Fruit fly (Drosophila melanogaster) whole organism, embryonic: ENCODE measurements around the gene brat.

Source experiments
- Adf1 ChIP-seq: fragments of 200-800 bp; sonication (Bioruptor generic); IDR thresholded peaks from 2 replicates; pipeline ENCODE4 v1.3.6; 2022; ENCODE audit warnings: missing biosample characterization, missing genetic modification characterization
- CG10267 ChIP-seq: fragments of 200-800 bp; sonication (Bioruptor generic); optimal IDR thresholded peaks from 2 replicates; lab custom pipeline; 2018; ENCODE audit warnings: missing biosample characterization, mild to moderate bottlenecking, missing genetic modification characterization, moderate library complexity
- CG10366 ChIP-seq: fragments of 200-800 bp; sonication (Bioruptor generic); IDR thresholded peaks from 2 replicates; pipeline ENCODE4 v1.3.6; 2022; ENCODE audit warnings: missing biosample characterization, missing genetic modification characterization
- CG11696 ChIP-seq: fragments of 200-800 bp; sonication (Bioruptor generic); IDR thresholded peaks from 2 replicates; pipeline ENCODE4 v1.3.6; 2022; ENCODE audit warnings: missing biosample characterization, missing genetic modification characterization
- CG12071 ChIP-seq: fragments of 200-800 bp; sonication (Bioruptor generic); optimal IDR thresholded peaks from 3 replicates; lab custom pipeline; 2018; ENCODE audit warnings: missing biosample characterization, mild to moderate bottlenecking, missing genetic modification characterization
- CG12219 ChIP-seq: fragments of 200-800 bp; sonication (Bioruptor generic); optimal IDR thresholded peaks from 3 replicates; lab custom pipeline; 2018; ENCODE audit warnings: missing biosample characterization, mild to moderate bottlenecking, missing genetic modification characterization
- CG12744 ChIP-seq: fragments of 200-800 bp; sonication (Bioruptor generic); optimal IDR thresholded peaks from 2 replicates; lab custom pipeline; 2016; ENCODE audit warnings: missing biosample characterization, missing genetic modification characterization
- CG12942 ChIP-seq: fragments of 200-800 bp; sonication (Bioruptor generic); optimal IDR thresholded peaks from 3 replicates; lab custom pipeline; 2016; ENCODE audit warnings: missing biosample characterization, missing genetic modification characterization
- CG13296 ChIP-seq: fragments of 200-800 bp; sonication (Bioruptor generic); optimal IDR thresholded peaks from 3 replicates; lab custom pipeline; 2018; ENCODE audit warnings: missing biosample characterization, mild to moderate bottlenecking, missing genetic modification characterization
- CG14860 ChIP-seq: fragments of 200-800 bp; sonication (Bioruptor generic); IDR thresholded peaks from 3 replicates; pipeline ENCODE4 v1.3.6; 2022; ENCODE audit warnings: missing biosample characterization, missing genetic modification characterization; ENCODE audit not compliant: partially characterized antibody
- CG15479 ChIP-seq: fragments of 200-800 bp; sonication (Bioruptor generic); optimal IDR thresholded peaks from 3 replicates; lab custom pipeline; 2019; ENCODE audit warnings: missing biosample characterization, mild to moderate bottlenecking, missing genetic modification characterization, moderate library complexity
- CG15696 ChIP-seq: fragments of 200-800 bp; sonication (Bioruptor generic); optimal IDR thresholded peaks from 2 replicates; lab custom pipeline; 2019; ENCODE audit warnings: missing biosample characterization, mild to moderate bottlenecking, missing genetic modification characterization, moderate library complexity
- CG17186 ChIP-seq: fragments of 200-800 bp; sonication (Bioruptor generic); optimal IDR thresholded peaks from 3 replicates; lab custom pipeline; 2017; ENCODE audit warnings: missing biosample characterization, missing genetic modification reagents, missing genetic modification characterization
- CG1832 ChIP-seq: fragments of 200-800 bp; sonication (Bioruptor generic); optimal IDR thresholded peaks from 2 replicates; lab custom pipeline; 2017; ENCODE audit warnings: missing biosample characterization, mild to moderate bottlenecking, missing genetic modification characterization, inconsistent platforms
- CG5180 ChIP-seq: fragments of 200-800 bp; sonication (Bioruptor generic); optimal IDR thresholded peaks from 3 replicates; lab custom pipeline; 2017; ENCODE audit warnings: missing biosample characterization, missing genetic modification characterization, mild to moderate bottlenecking, moderate library complexity, missing genetic modification reagents
- CG6654 ChIP-seq: fragments of 200-800 bp; sonication (Bioruptor generic); optimal IDR thresholded peaks from 2 replicates; lab custom pipeline; 2017; ENCODE audit warnings: missing biosample characterization, mild to moderate bottlenecking, missing genetic modification characterization
- CG6813 ChIP-seq: fragments of 200-800 bp; sonication (Bioruptor generic); optimal IDR thresholded peaks from 2 replicates; lab custom pipeline; 2017; ENCODE audit warnings: missing biosample characterization, missing genetic modification characterization, mild to moderate bottlenecking, moderate library complexity, missing genetic modification reagents
- CG7372 ChIP-seq: fragments of 200-800 bp; sonication (Bioruptor generic); IDR thresholded peaks from 2 replicates; pipeline ENCODE4 v1.3.6; 2022; ENCODE audit warnings: missing biosample characterization, missing genetic modification characterization
- D19A ChIP-seq: fragments of 200-800 bp; optimal IDR thresholded peaks from 3 replicates; lab custom pipeline; 2019; ENCODE audit warnings: missing biosample characterization, mild to moderate bottlenecking, missing genetic modification characterization, moderate library complexity
- Dfd ChIP-seq, 2 experiments: fragments of >200 bp; optimal IDR thresholded peaks; 2 replicates each; lab custom pipeline; 2017; ENCODE audit warnings: missing biosample characterization in 2 of 2, missing genetic modification characterization in 2 of 2
- Eip74EF ChIP-seq, 2 experiments: fragments of 200-800 bp in 1 of 2; fragments of >200 bp in 1 of 2; sonication (Bioruptor generic) in 1 of 2; optimal IDR thresholded peaks; 2 replicates each; lab custom pipeline; 2017 to 2019; ENCODE audit warnings: missing biosample characterization in 2 of 2, missing genetic modification characterization in 2 of 2, mild to moderate bottlenecking in 1 of 2, moderate library complexity in 1 of 2
- Fer3 ChIP-seq: fragments of 200-800 bp; sonication (Bioruptor generic); optimal IDR thresholded peaks from 2 replicates; lab custom pipeline; 2018; ENCODE audit warnings: missing biosample characterization, mild to moderate bottlenecking, missing genetic modification characterization, moderate library complexity
- Gug ChIP-seq: fragments of 200-800 bp; sonication (Bioruptor generic); IDR thresholded peaks from 4 replicates; pipeline ENCODE4 v1.3.6; 2022; ENCODE audit warnings: missing biosample characterization, missing genetic modification characterization
- Hmr ChIP-seq: fragments of 200-800 bp; sonication (Bioruptor generic); optimal IDR thresholded peaks from 3 replicates; lab custom pipeline; 2017; ENCODE audit warnings: mild to moderate bottlenecking, missing biosample characterization, missing genetic modification reagents, missing genetic modification characterization
- Hsf ChIP-seq: fragments of 200-800 bp; sonication (Bioruptor generic); optimal IDR thresholded peaks from 3 replicates; lab custom pipeline; 2016; ENCODE audit warnings: missing biosample characterization, missing genetic modification characterization
- Mad ChIP-seq: fragments of 200-800 bp; sonication (Bioruptor generic); optimal IDR thresholded peaks from 2 replicates; lab custom pipeline; 2016; ENCODE audit warnings: missing biosample characterization, missing genetic modification characterization
- Med ChIP-seq: fragments of 200-800 bp; sonication (Bioruptor generic); peaks from one replicate; lab custom pipeline; 2016; ENCODE audit warnings: missing biosample characterization, missing genetic modification characterization, mild to moderate bottlenecking, inconsistent platforms, moderate library complexity
- PHDP ChIP-seq: fragments of 200-800 bp; sonication (Bioruptor generic); optimal IDR thresholded peaks from 3 replicates; lab custom pipeline; 2018; ENCODE audit warnings: missing biosample characterization, mild to moderate bottlenecking, missing genetic modification characterization, moderate library complexity
- Pdp1 ChIP-seq, 2 experiments: fragments of 200-800 bp; sonication (Bioruptor generic); optimal IDR thresholded peaks; 3 replicates each; lab custom pipeline; 2016; ENCODE audit warnings: missing biosample characterization in 2 of 2, missing genetic modification characterization in 2 of 2, mild to moderate bottlenecking in 1 of 2, moderate library complexity in 1 of 2
- Rfx ChIP-seq: fragments of 200-800 bp; sonication (Bioruptor generic); IDR thresholded peaks from 2 replicates; pipeline ENCODE4 v1.3.6; 2022; ENCODE audit warnings: missing biosample characterization, missing genetic modification characterization
- Sox100B ChIP-seq: fragments of 200-800 bp; sonication (Bioruptor generic); optimal IDR thresholded peaks from 3 replicates; lab custom pipeline; 2018; ENCODE audit warnings: missing biosample characterization, mild to moderate bottlenecking, missing genetic modification characterization
- Sry-δ ChIP-seq: fragments of 200-800 bp; sonication (Bioruptor generic); optimal IDR thresholded peaks from 2 replicates; lab custom pipeline; 2016; ENCODE audit warnings: missing biosample characterization, missing genetic modification characterization
- Taf1 ChIP-seq: fragments of 200-800 bp; sonication (Bioruptor generic); IDR thresholded peaks from 2 replicates; pipeline ENCODE4 v1.3.6; 2022; ENCODE audit warnings: missing biosample characterization, missing genetic modification characterization
- ato ChIP-seq: fragments of 200-800 bp; sonication (Bioruptor generic); IDR thresholded peaks from 2 replicates; pipeline ENCODE4 v1.3.6; 2022; ENCODE audit warnings: missing biosample characterization, missing genetic modification characterization; ENCODE audit not compliant: partially characterized antibody
- bbx ChIP-seq: fragments of 200-800 bp; sonication (Bioruptor generic); IDR thresholded peaks from 2 replicates; pipeline ENCODE4 v1.3.6; 2022; ENCODE audit warnings: missing biosample characterization, missing genetic modification characterization; ENCODE audit not compliant: partially characterized antibody
- dan ChIP-seq: fragments of 200-800 bp; sonication (Bioruptor generic); IDR thresholded peaks from 2 replicates; pipeline ENCODE4 v1.3.6; 2022; ENCODE audit warnings: missing biosample characterization, missing genetic modification characterization
- dm ChIP-seq: fragments of 200-800 bp; sonication (Bioruptor generic); optimal IDR thresholded peaks from 3 replicates; lab custom pipeline; 2016; ENCODE audit warnings: missing biosample characterization, missing genetic modification characterization
- fd3F ChIP-seq: fragments of 200-800 bp; sonication (Bioruptor generic); optimal IDR thresholded peaks from 2 replicates; lab custom pipeline; 2018; ENCODE audit warnings: missing biosample characterization, mild to moderate bottlenecking, missing genetic modification characterization, moderate library complexity
- fru ChIP-seq: fragments of >200 bp; optimal IDR thresholded peaks from 2 replicates; lab custom pipeline; 2017
- ftz-f1 ChIP-seq: fragments of 200-800 bp; sonication (Bioruptor generic); optimal IDR thresholded peaks from 2 replicates; lab custom pipeline; 2016; ENCODE audit warnings: missing biosample characterization, missing genetic modification characterization
- h ChIP-seq: fragments of >200 bp; optimal IDR thresholded peaks from 2 replicates; lab custom pipeline; 2017
- inv ChIP-seq: fragments of 200-800 bp; sonication (Bioruptor generic); IDR thresholded peaks from 2 replicates; pipeline ENCODE4 v1.3.6; 2022; ENCODE audit warnings: missing biosample characterization, missing genetic modification characterization; ENCODE audit not compliant: partially characterized antibody
- luna ChIP-seq: fragments of 200-800 bp; sonication (Bioruptor generic); optimal IDR thresholded peaks from 2 replicates; lab custom pipeline; 2016; ENCODE audit warnings: missing biosample characterization, missing genetic modification characterization
- mam ChIP-seq: fragments of 200-800 bp; sonication (Bioruptor generic); optimal IDR thresholded peaks from 3 replicates; lab custom pipeline; 2016; ENCODE audit warnings: missing biosample characterization, missing genetic modification characterization
- nerfin-1 ChIP-seq: fragments of 200-800 bp; sonication (Bioruptor generic); optimal IDR thresholded peaks from 3 replicates; lab custom pipeline; 2019; ENCODE audit warnings: missing biosample characterization, mild to moderate bottlenecking, missing genetic modification characterization, moderate library complexity
- nmo ChIP-seq: fragments of 200-800 bp; sonication (Bioruptor generic); optimal IDR thresholded peaks from 2 replicates; lab custom pipeline; 2018; ENCODE audit warnings: missing biosample characterization, mild to moderate bottlenecking, missing genetic modification characterization, moderate library complexity
- repo ChIP-seq: fragments of 200-800 bp; sonication (Bioruptor generic); optimal IDR thresholded peaks from 2 replicates; lab custom pipeline; 2016; ENCODE audit warnings: missing biosample characterization, missing genetic modification characterization
- sd ChIP-seq: fragments of 200-800 bp; sonication (Bioruptor generic); optimal IDR thresholded peaks from 3 replicates; lab custom pipeline; 2018; ENCODE audit warnings: missing biosample characterization, mild to moderate bottlenecking, missing genetic modification characterization, moderate library complexity
- sob ChIP-seq: fragments of 200-800 bp; sonication (Bioruptor generic); IDR thresholded peaks from 2 replicates; pipeline ENCODE4 v1.3.6; 2022; ENCODE audit warnings: missing biosample characterization, missing genetic modification characterization
- sug ChIP-seq: fragments of 200-800 bp; optimal IDR thresholded peaks from 2 replicates; lab custom pipeline; 2019; ENCODE audit warnings: missing biosample characterization, mild to moderate bottlenecking, missing genetic modification characterization, moderate library complexity
- zen2 ChIP-seq: fragments of 200-800 bp; sonication (Bioruptor generic); IDR thresholded peaks from 3 replicates; pipeline ENCODE4 v1.3.6; 2022; ENCODE audit warnings: missing biosample characterization, missing genetic modification characterization; ENCODE audit not compliant: partially characterized antibody

Gene brat

DNA sequence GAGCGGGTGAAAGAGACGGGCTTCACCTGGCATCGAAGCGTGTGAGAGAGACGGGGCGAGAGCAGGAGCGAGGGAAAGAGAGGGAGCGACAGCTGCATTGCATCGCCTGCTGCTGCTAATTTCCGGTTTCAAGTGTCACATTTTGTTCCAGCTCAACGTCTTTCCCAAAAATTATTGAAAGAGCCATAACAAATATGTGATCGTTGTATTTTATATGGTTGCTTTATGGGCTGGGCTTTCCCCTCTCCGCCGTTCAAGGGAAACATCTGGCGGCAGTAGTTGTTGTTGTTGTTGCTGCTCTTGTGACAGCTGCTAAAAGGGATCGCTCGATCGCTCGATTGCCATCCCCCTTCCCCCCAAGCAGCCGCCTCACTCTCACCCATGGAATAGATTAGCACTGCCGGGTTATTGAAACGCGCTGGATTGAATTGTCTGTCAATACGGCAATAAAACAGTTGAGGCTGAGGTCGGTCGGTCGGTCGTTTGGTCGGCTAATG, 21.3 kb downstream of the brat start (continued):
- TF ChIP-seq ato (GFP tag; lab: Robert Waterston, UW) (no peak), CG12071 (GFP tag; lab: Kevin White, UChicago) (no peak), Sry-δ (no peak), Gug (GFP tag; lab: Robert Waterston, UW) (no peak), Rfx (GFP tag; lab: Robert Waterston, UW) (no peak), Pdp1 (GFP tag; optimal IDR thresholded peaks at IDR 0.05; lab: Kevin White, UChicago) (no peak), sob (no peak), Fer3 (no peak), CG15479 (GFP tag; lab: Kevin White, UChicago) (peak; percentile 33), Eip74EF (GFP tag; optimal IDR thresholded peaks at IDR 0.05; lab: Kevin White, UChicago) (peak in 1 of 2 experiments; percentile 59), Taf1 (GFP tag; lab: Robert Waterston, UW) (no peak), CG17186 (GFP tag; lab: Kevin White, UChicago) (no peak), CG6813 (no peak), CG6654 (GFP tag; lab: Kevin White, UChicago) (no peak), Mad (no peak), Med (GFP tag; lab: Kevin White, UChicago) (peak; percentile 90), Sox100B (no peak), CG12744 (GFP tag; lab: Kevin White, UChicago) (no peak), sd (peak; percentile 34), CG11696 (GFP tag; lab: Robert Waterston, UW) (0 out of 2 replicates have a peak, but pooled peaks have one; percentile 14), CG14860 (no peak), zen2 (no peak), ftz-f1 (GFP tag; lab: Kevin White, UChicago) (peak; percentile 29), fru (no peak), CG7372 (GFP tag; lab: Robert Waterston, UW) (no peak), Dfd (GFP tag; optimal IDR thresholded peaks at IDR 0.05; lab: Kevin White, UChicago) (no peak), PHDP (no peak), sug (no peak), CG5180 (GFP tag; lab: Kevin White, UChicago) (peak; percentile 28), CG10366 (no peak), nerfin-1 (tag; lab: Kevin White, UChicago) (no peak), Hsf (GFP tag; lab: Kevin White, UChicago) (no peak), Adf1 (GFP tag; lab: Robert Waterston, UW) (peak; percentile 14; the same call in 1 of the 2 replicates), h (lab: Kevin White, UChicago) (no peak), dan (GFP tag; lab: Robert Waterston, UW) (no peak), CG1832 (GFP tag; lab: Kevin White, UChicago) (peak; percentile 91), fd3F (GFP tag; lab: Kevin White, UChicago) (no peak), repo (no peak), mam (no peak), CG13296 (GFP tag; lab: Kevin White, UChicago) (no peak), inv (GFP tag; lab: Robert Waterston, UW) (no peak), Hmr (GFP tag; lab: Kevin White, UChicago) (no peak), CG12942 (no peak), CG15696 (tag; lab: Kevin White, UChicago) (peak; percentile 13), dm (GFP tag; lab: Kevin White, UChicago) (no peak), CG12219 (GFP tag; lab: Kevin White, UChicago) (no peak), D19A (tag; lab: Kevin White, UChicago) (peak; percentile 11), bbx (GFP tag; lab: Robert Waterston, UW) (no peak), nmo (peak; percentile 19), luna (GFP tag; lab: Kevin White, UChicago) (no peak), CG10267 (no peak)
